Worm (Caenorhabditis elegans) whole organism, L3 larva: ENCODE results near the gene str-25.

ENCODE experiments used
- elt-3 ChIP-seq, 3 experiments: fragments of 150-350 bp in 1 of 3; sonication (generic microtip) in 2 of 3; optimal IDR thresholded peaks; 2 replicates in 2 of 3; 4 replicates in 1 of 3; lab custom pipeline; 2014 to 2017; ENCODE audit warnings: missing biosample characterization in 3 of 3, missing genetic modification characterization in 3 of 3
- lin-39 ChIP-seq: fragments of 150-350 bp; optimal IDR thresholded peaks from 2 replicates; lab custom pipeline; 2018; ENCODE audit warnings: missing biosample characterization, missing genetic modification reagents, missing genetic modification characterization
- nhr-11 ChIP-seq: fragments of 150-350 bp; optimal IDR thresholded peaks from 2 replicates; lab custom pipeline; 2014; ENCODE audit warnings: missing biosample characterization, missing genetic modification characterization
- nhr-12 ChIP-seq: fragments of 150-350 bp; optimal IDR thresholded peaks from 2 replicates; lab custom pipeline; 2014; ENCODE audit warnings: missing biosample characterization, missing genetic modification characterization
- pha-4 ChIP-seq: fragments of 150-350 bp; optimal IDR thresholded peaks from 2 replicates; lab custom pipeline; 2014; ENCODE audit warnings: missing biosample characterization, missing genetic modification reagents, missing genetic modification characterization
- snpc-4 ChIP-seq: fragments of 150-350 bp; optimal IDR thresholded peaks from 2 replicates; lab custom pipeline; 2014; ENCODE audit warnings: missing biosample characterization, missing genetic modification characterization
- zag-1 ChIP-seq: fragments of 150-350 bp; optimal IDR thresholded peaks from 2 replicates; lab custom pipeline; 2014; ENCODE audit warnings: missing biosample characterization, missing genetic modification characterization
- ztf-11 ChIP-seq: fragments of 150-350 bp; optimal IDR thresholded peaks from 2 replicates; lab custom pipeline; 2014; ENCODE audit warnings: missing biosample characterization, missing genetic modification characterization
- ztf-4 ChIP-seq: fragments of 150-350 bp; optimal IDR thresholded peaks from 2 replicates; lab custom pipeline; 2014; ENCODE audit warnings: missing biosample characterization, missing genetic modification characterization

DNA sequence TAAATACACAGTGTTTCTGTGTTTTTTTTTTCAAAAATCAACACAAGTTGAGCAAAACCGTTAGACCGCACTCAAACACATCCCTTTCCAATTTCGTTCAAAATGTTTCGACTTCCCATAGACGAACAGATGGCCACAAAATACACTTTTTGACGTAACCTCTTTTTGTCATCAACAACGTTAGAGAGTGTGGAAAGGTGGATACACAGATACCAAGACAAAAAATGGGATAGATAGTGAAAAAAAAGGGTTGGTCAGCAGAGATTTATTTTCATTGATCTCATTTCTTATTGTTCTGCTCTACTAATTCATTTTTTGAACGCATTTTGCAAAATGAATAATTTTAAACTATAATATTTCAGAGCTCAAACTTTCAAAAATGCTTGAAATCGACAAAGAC lies 20.6 kb upstream of the str-25 start:
- TF ChIP-seq pha-4 (no peak), ztf-11 (tag; lab: Kevin White, UChicago) (no peak), ztf-4 (no peak), snpc-4 (no peak), elt-3 (tag; optimal IDR thresholded peaks at IDR 0.05; lab: Kevin White, UChicago) (no peak), nhr-12 (tag; lab: Kevin White, UChicago) (no peak), lin-39 (no peak), zag-1 (no peak), nhr-11 (tag; lab: Kevin White, UChicago) (no peak)
